Fruit fly (Drosophila melanogaster) whole organism, adult: ENCODE data around the gene CG9458.

Source experiments
- CG11617 ChIP-seq: fragments of 200-800 bp; sonication (Bioruptor generic); optimal IDR thresholded peaks from 2 replicates; lab custom pipeline; 2017; ENCODE audit warnings: mild to moderate bottlenecking, missing biosample characterization, missing genetic modification reagents, missing genetic modification characterization
- CG12768 ChIP-seq: fragments of 200-800 bp; sonication (Bioruptor generic); optimal IDR thresholded peaks from 2 replicates; lab custom pipeline; 2017; ENCODE audit warnings: missing biosample characterization, missing genetic modification characterization, mild to moderate bottlenecking, moderate library complexity, missing genetic modification reagents
- CG14711 ChIP-seq: fragments of 200-800 bp; sonication (Bioruptor generic); optimal IDR thresholded peaks from 2 replicates; lab custom pipeline; 2018; ENCODE audit warnings: missing biosample characterization, mild to moderate bottlenecking, missing genetic modification characterization, moderate library complexity
- CG1620 ChIP-seq: fragments of 200-800 bp; sonication (Bioruptor generic); optimal IDR thresholded peaks from 2 replicates; lab custom pipeline; 2016; ENCODE audit warnings: missing biosample characterization, missing genetic modification characterization
- CG33017 ChIP-seq: fragments of 200-800 bp; sonication (Bioruptor generic); optimal IDR thresholded peaks from 2 replicates; lab custom pipeline; 2018; ENCODE audit warnings: missing biosample characterization, mild to moderate bottlenecking, missing genetic modification characterization, moderate library complexity
- CG5204 ChIP-seq: fragments of 200-800 bp; sonication (Bioruptor generic); optimal IDR thresholded peaks from 2 replicates; lab custom pipeline; 2016; ENCODE audit warnings: missing biosample characterization, missing genetic modification characterization
- CG7045 ChIP-seq: fragments of 200-800 bp; sonication (Bioruptor generic); optimal IDR thresholded peaks from 2 replicates; lab custom pipeline; 2017; ENCODE audit warnings: missing biosample characterization, mild to moderate bottlenecking, missing genetic modification characterization
- CG7101 ChIP-seq: fragments of 200-800 bp; sonication (Bioruptor generic); optimal IDR thresholded peaks from 2 replicates; lab custom pipeline; 2018; ENCODE audit warnings: missing biosample characterization, mild to moderate bottlenecking, missing genetic modification characterization, moderate library complexity
- Clk ChIP-seq: fragments of 200-800 bp; sonication (Bioruptor generic); optimal IDR thresholded peaks from 2 replicates; lab custom pipeline; 2017; ENCODE audit warnings: missing biosample characterization, missing genetic modification characterization
- Crg-1 ChIP-seq: fragments of 200-800 bp; sonication (Bioruptor generic); optimal IDR thresholded peaks from 2 replicates; lab custom pipeline; 2016; ENCODE audit warnings: missing biosample characterization, missing genetic modification characterization
- Hr96 ChIP-seq: fragments of 200-800 bp; sonication (Bioruptor generic); optimal IDR thresholded peaks from 2 replicates; lab custom pipeline; 2016; ENCODE audit warnings: missing biosample characterization, missing genetic modification characterization
- Mnt ChIP-seq: fragments of 200-800 bp; sonication (Bioruptor generic); optimal IDR thresholded peaks from 2 replicates; lab custom pipeline; 2016; ENCODE audit warnings: missing biosample characterization, mild to moderate bottlenecking, missing genetic modification characterization
- bab1 ChIP-seq: fragments of 200-800 bp; sonication (Bioruptor generic); optimal IDR thresholded peaks from 3 replicates; lab custom pipeline; 2019; ENCODE audit warnings: missing biosample characterization, mild to moderate bottlenecking, missing genetic modification characterization, moderate library complexity
- cic ChIP-seq: fragments of 200-800 bp; sonication (Bioruptor generic); optimal IDR thresholded peaks from 2 replicates; lab custom pipeline; 2017; ENCODE audit warnings: missing biosample characterization, mild to moderate bottlenecking, missing genetic modification characterization, moderate library complexity
- cnc ChIP-seq, 2 experiments: fragments of >200 bp; optimal IDR thresholded peaks; 2 replicates each; lab custom pipeline; 2017
- kay ChIP-seq: fragments of 200-800 bp; sonication (Bioruptor generic); peaks from one replicate; lab custom pipeline; 2016; ENCODE audit warnings: missing biosample characterization, missing genetic modification characterization, borderline replicate concordance
- ovo ChIP-seq: fragments of 200-800 bp; sonication (Bioruptor generic); optimal IDR thresholded peaks from 2 replicates; lab custom pipeline; 2016; ENCODE audit warnings: missing biosample characterization, missing genetic modification characterization
- pad ChIP-seq: fragments of 200-800 bp; sonication (Bioruptor generic); optimal IDR thresholded peaks from 3 replicates; lab custom pipeline; 2017; ENCODE audit warnings: missing biosample characterization, missing genetic modification characterization, mild to moderate bottlenecking, moderate library complexity, missing genetic modification reagents
- tj ChIP-seq: fragments of 200-800 bp; sonication (Bioruptor generic); optimal IDR thresholded peaks from 3 replicates; lab custom pipeline; 2017; ENCODE audit warnings: missing biosample characterization, mild to moderate bottlenecking, missing genetic modification characterization, moderate library complexity
- toe ChIP-seq: fragments of 200-800 bp; sonication (Bioruptor generic); optimal IDR thresholded peaks from 2 replicates; lab custom pipeline; 2016; ENCODE audit warnings: missing biosample characterization, missing genetic modification characterization

CG9458 gene

dm6 chr3R:9819777-9820176 is at the start of gene CG9458:
Gene CG9458 (minus strand): TSS chr3R:9819877.
- TF ChIP-seq Clk (no peak), toe (GFP tag; lab: Kevin White, UChicago) (no peak), pad (GFP tag; lab: Kevin White, UChicago) (no peak), CG14711 (tag; lab: Kevin White, UChicago) (no peak), tj (no peak), CG12768 (no peak), Mnt (GFP tag; lab: Kevin White, UChicago) (no peak), Hr96 (GFP tag; lab: Kevin White, UChicago) (no peak), CG1620 (GFP tag; lab: Kevin White, UChicago) (no peak), Crg-1 (GFP tag; lab: Kevin White, UChicago) (no peak), ovo (GFP tag; lab: Kevin White, UChicago) (no peak), kay (GFP tag; lab: Kevin White, UChicago) (no peak), CG11617 (GFP tag; lab: Kevin White, UChicago) (no peak), CG5204 (GFP tag; lab: Kevin White, UChicago) (no peak), bab1 (GFP tag; lab: Kevin White, UChicago) (no peak), cnc (optimal IDR thresholded peaks at IDR 0.05; lab: Kevin White, UChicago) (no peak), CG33017 (tag; lab: Kevin White, UChicago) (no peak), cic (GFP tag; lab: Kevin White, UChicago) (no peak), CG7101 (tag; lab: Kevin White, UChicago) (no peak)

dm6 chr3R:9868538-9869398 is 49.1 kb upstream of the CG9458 start:
- TF ChIP-seq ovo (GFP tag; lab: Kevin White, UChicago) (no peak), Clk (no peak), pad (GFP tag; lab: Kevin White, UChicago) (no peak), toe (GFP tag; lab: Kevin White, UChicago) (no peak), CG7101 (tag; lab: Kevin White, UChicago) (no peak), CG12768 (no peak), Mnt (GFP tag; lab: Kevin White, UChicago) (no peak), CG5204 (GFP tag; lab: Kevin White, UChicago) (no peak)

dm6 chr3R:9867911-9868537 is 48.3 kb upstream of the CG9458 start, which contains the start of gene Teh1:
Gene Teh1 (minus strand): TSS chr3R:9868120.
- no peak for TF ChIP-seq Mnt (GFP tag; lab: Kevin White, UChicago)

- no peak for TF ChIP-seq Hr96 (GFP tag; lab: Kevin White, UChicago)
- no peak for TF ChIP-seq Mnt (GFP tag; lab: Kevin White, UChicago)
- TF ChIP-seq bab1 (GFP tag; lab: Kevin White, UChicago): no peak
- TF ChIP-seq CG11617 (GFP tag; lab: Kevin White, UChicago): no peak
- no peak for TF ChIP-seq CG12768
Observed at dm6 chr3R:9865854-9866396, 46.2 kb upstream of the CG9458 start.

dm6 chr3R:9860561-9860960 is 40.9 kb upstream of the CG9458 start:
- no peak for TF ChIP-seq cnc (optimal IDR thresholded peaks at IDR 0.05; lab: Kevin White, UChicago)
- no peak for TF ChIP-seq CG7045 (GFP tag; lab: Kevin White, UChicago)
- no peak for TF ChIP-seq CG33017 (tag; lab: Kevin White, UChicago)
- no peak for TF ChIP-seq tj
- TF ChIP-seq CG14711 (tag; lab: Kevin White, UChicago): no peak
- no peak for TF ChIP-seq toe (GFP tag; lab: Kevin White, UChicago)
- no peak for TF ChIP-seq bab1 (GFP tag; lab: Kevin White, UChicago)
- no peak for TF ChIP-seq pad (GFP tag; lab: Kevin White, UChicago)
- TF ChIP-seq cic (GFP tag; lab: Kevin White, UChicago): no peak
- TF ChIP-seq kay (GFP tag; lab: Kevin White, UChicago): no peak
- no peak for TF ChIP-seq ovo (GFP tag; lab: Kevin White, UChicago)
- no peak for TF ChIP-seq CG7101 (tag; lab: Kevin White, UChicago)
- no peak for TF ChIP-seq CG11617 (GFP tag; lab: Kevin White, UChicago)
- TF ChIP-seq Mnt (GFP tag; lab: Kevin White, UChicago): no peak

- TF ChIP-seq CG7045 (GFP tag; lab: Kevin White, UChicago): peak; percentile 16
- TF ChIP-seq CG5204 (GFP tag; lab: Kevin White, UChicago): no peak
- no peak for TF ChIP-seq CG1620 (GFP tag; lab: Kevin White, UChicago)
Observed at dm6 chr3R:9857785-9858184, 38.1 kb upstream of the CG9458 start.
